Worm (Caenorhabditis elegans): Measurements from ENCODE around the gene F18A11.5.

- TF ChIP-seq dao-5 (tag; optimal IDR thresholded peaks at IDR 0.05) (no peak), him-1 (tag; optimal IDR thresholded peaks at IDR 0.05) (no peak), W03F9.2 (tag; optimal IDR thresholded peaks at IDR 0.05) (no peak)
These were observed 48.5 kb downstream of the F18A11.5 start for ce11 chrII:12965589-12965988.

Measured in whole organism, L4/young adult.